Fruit fly (Drosophila melanogaster) whole organism, embryonic: Measurements from ENCODE around the gene Ask1.
A peak's percentile ranks its signal among the peaks of the same experiment; 100 is the strongest.

ENCODE experiments used
- Abd-B ChIP-seq: fragments of 200-800 bp; sonication (Bioruptor generic); optimal IDR thresholded peaks from 2 replicates; lab custom pipeline; 2018; ENCODE audit warnings: missing biosample characterization, mild to moderate bottlenecking, missing genetic modification characterization, moderate library complexity
- Atf6 ChIP-seq: fragments of 200-800 bp; sonication (Bioruptor generic); IDR thresholded peaks from 2 replicates; pipeline ENCODE4 v1.3.6; 2022; ENCODE audit warnings: missing biosample characterization, missing genetic modification characterization
- B-H1 ChIP-seq: fragments of 200-800 bp; sonication (Bioruptor generic); IDR thresholded peaks from 3 replicates; pipeline ENCODE4 v1.3.6; 2022; ENCODE audit warnings: missing biosample characterization, missing genetic modification characterization
- CG10147 ChIP-seq: fragments of 200-800 bp; sonication (Bioruptor generic); optimal IDR thresholded peaks from 2 replicates; lab custom pipeline; 2019; ENCODE audit warnings: missing biosample characterization, mild to moderate bottlenecking, missing genetic modification characterization, moderate library complexity
- CG11085 ChIP-seq: fragments of 200-800 bp; sonication (Bioruptor generic); IDR thresholded peaks from 2 replicates; pipeline ENCODE4 v1.3.6; 2022; ENCODE audit warnings: missing biosample characterization, missing genetic modification characterization
- CG11695 ChIP-seq: fragments of 200-800 bp; sonication (Bioruptor generic); IDR thresholded peaks from 3 replicates; pipeline ENCODE4 v1.3.6; 2022; ENCODE audit warnings: missing biosample characterization, missing genetic modification characterization
- CG12155 ChIP-seq: fragments of 200-800 bp; sonication (Bioruptor generic); optimal IDR thresholded peaks from 3 replicates; lab custom pipeline; 2016; ENCODE audit warnings: missing biosample characterization, missing genetic modification characterization
- CG13424 ChIP-seq: fragments of 200-800 bp; sonication (Bioruptor generic); optimal IDR thresholded peaks from 2 replicates; lab custom pipeline; 2019; ENCODE audit warnings: missing biosample characterization, mild to moderate bottlenecking, missing genetic modification characterization, moderate library complexity
- CG14014 ChIP-seq: fragments of 200-800 bp; sonication (Bioruptor generic); IDR thresholded peaks from 2 replicates; pipeline ENCODE4 v1.3.6; 2022; ENCODE audit warnings: missing biosample characterization, missing genetic modification characterization
- CG14965 ChIP-seq: fragments of 200-800 bp; sonication (Bioruptor generic); optimal IDR thresholded peaks from 2 replicates; lab custom pipeline; 2016; ENCODE audit warnings: missing biosample characterization, missing genetic modification characterization, borderline replicate concordance
- CG1529 ChIP-seq: fragments of 200-800 bp; sonication (Bioruptor generic); optimal IDR thresholded peaks from 3 replicates; lab custom pipeline; 2018; ENCODE audit warnings: missing biosample characterization, missing genetic modification characterization
- CG16813 ChIP-seq: fragments of 200-800 bp; sonication (Bioruptor generic); IDR thresholded peaks from 3 replicates; pipeline ENCODE4 v1.3.6; 2022; ENCODE audit warnings: missing biosample characterization, missing genetic modification characterization; ENCODE audit not compliant: partially characterized antibody
- CG17568 ChIP-seq: fragments of 200-800 bp; sonication (Bioruptor generic); optimal IDR thresholded peaks from 2 replicates; lab custom pipeline; 2018; ENCODE audit warnings: missing biosample characterization, mild to moderate bottlenecking, missing genetic modification characterization, moderate library complexity
- CG31365 ChIP-seq: fragments of 200-800 bp; sonication (Bioruptor generic); optimal IDR thresholded peaks from 2 replicates; lab custom pipeline; 2018; ENCODE audit warnings: missing biosample characterization, mild to moderate bottlenecking, missing genetic modification characterization
- CG31388 ChIP-seq: fragments of 200-800 bp; sonication (Bioruptor generic); optimal IDR thresholded peaks from 2 replicates; lab custom pipeline; 2016; ENCODE audit warnings: missing biosample characterization, missing genetic modification characterization
- CG34422 ChIP-seq: fragments of 200-800 bp; sonication (Bioruptor generic); IDR thresholded peaks from 3 replicates; pipeline ENCODE4 v1.3.6; 2022; ENCODE audit warnings: missing biosample characterization, missing genetic modification characterization
- CG3726 ChIP-seq: fragments of 200-800 bp; sonication (Bioruptor generic); IDR thresholded peaks from 3 replicates; pipeline ENCODE4, ENCODE4 v1.3.6; 2022; ENCODE audit warnings: missing biosample characterization, missing genetic modification characterization
- CG43689 ChIP-seq: fragments of 200-800 bp; sonication (Bioruptor generic); IDR thresholded peaks from 2 replicates; pipeline ENCODE4 v1.3.6; 2022; ENCODE audit warnings: missing biosample characterization, missing genetic modification characterization
- CG4820 ChIP-seq: fragments of 200-800 bp; sonication (Bioruptor generic); optimal IDR thresholded peaks from 3 replicates; lab custom pipeline; 2016; ENCODE audit warnings: missing biosample characterization, missing genetic modification characterization
- CG7839 ChIP-seq: fragments of 200-800 bp; sonication (Bioruptor generic); optimal IDR thresholded peaks from 3 replicates; lab custom pipeline; 2018; ENCODE audit warnings: missing biosample characterization, mild to moderate bottlenecking, missing genetic modification characterization, moderate library complexity
- CoRest ChIP-seq: fragments of 200-800 bp; sonication (Bioruptor generic); optimal IDR thresholded peaks from 3 replicates; lab custom pipeline; 2018; ENCODE audit warnings: missing biosample characterization, mild to moderate bottlenecking, missing genetic modification characterization, moderate library complexity
- Dad ChIP-seq: fragments of 200-800 bp; sonication (Bioruptor generic); optimal IDR thresholded peaks from 3 replicates; lab custom pipeline; 2016; ENCODE audit warnings: missing biosample characterization, missing genetic modification characterization
- Deaf1 ChIP-seq: fragments of 200-800 bp; optimal IDR thresholded peaks from 3 replicates; lab custom pipeline; 2019; ENCODE audit warnings: missing biosample characterization, mild to moderate bottlenecking, missing genetic modification characterization, moderate library complexity
- Dek ChIP-seq: fragments of 200-800 bp; sonication (Bioruptor generic); optimal IDR thresholded peaks from 3 replicates; lab custom pipeline; 2019; ENCODE audit warnings: missing biosample characterization, mild to moderate bottlenecking, missing genetic modification characterization, moderate library complexity
- HLH4C ChIP-seq: fragments of 200-800 bp; sonication (Bioruptor generic); IDR thresholded peaks from 3 replicates; pipeline ENCODE4 v1.3.6; 2022; ENCODE audit warnings: missing biosample characterization, missing genetic modification characterization; ENCODE audit not compliant: partially characterized antibody
- HLHmδ ChIP-seq: fragments of 200-800 bp; sonication (Bioruptor generic); optimal IDR thresholded peaks from 2 replicates; lab custom pipeline; 2018; ENCODE audit warnings: missing biosample characterization, mild to moderate bottlenecking, missing genetic modification characterization, moderate library complexity
- Hr51 ChIP-seq, 2 experiments: fragments of 200-800 bp; sonication (Bioruptor generic); optimal IDR thresholded peaks; 2 replicates in 1 of 2; 3 replicates in 1 of 2; lab custom pipeline; 2016 to 2018; ENCODE audit warnings: missing biosample characterization in 2 of 2, missing genetic modification characterization in 2 of 2, mild to moderate bottlenecking in 1 of 2, moderate library complexity in 1 of 2
- Lhr ChIP-seq: fragments of 200-800 bp; sonication (Bioruptor generic); optimal IDR thresholded peaks from 3 replicates; lab custom pipeline; 2017; ENCODE audit warnings: mild to moderate bottlenecking, missing biosample characterization, missing genetic modification reagents, missing genetic modification characterization
- MTF-1 ChIP-seq: fragments of 200-800 bp; sonication (Bioruptor generic); optimal IDR thresholded peaks from 2 replicates; lab custom pipeline; 2018; ENCODE audit warnings: missing biosample characterization, mild to moderate bottlenecking, missing genetic modification characterization, borderline replicate concordance
- Nf-YA ChIP-seq: fragments of 200-800 bp; sonication (Bioruptor generic); IDR thresholded peaks from 2 replicates; pipeline ENCODE4 v1.3.6; 2022; ENCODE audit warnings: missing biosample characterization, missing genetic modification characterization
- Usf ChIP-seq: fragments of 200-800 bp; sonication (Bioruptor generic); optimal IDR thresholded peaks from 2 replicates; lab custom pipeline; 2017; ENCODE audit warnings: missing genotype, missing biosample characterization, missing genetic modification characterization
- Vsx1 ChIP-seq: fragments of 200-800 bp; sonication (Bioruptor generic); optimal IDR thresholded peaks from 2 replicates; lab custom pipeline; 2017; ENCODE audit warnings: missing biosample characterization, mild to moderate bottlenecking, missing genetic modification characterization, missing genetic modification reagents
- Xrp1 ChIP-seq: fragments of 200-800 bp; sonication (Bioruptor generic); IDR thresholded peaks from 2 replicates; pipeline ENCODE4 v1.3.6; 2022; ENCODE audit warnings: missing biosample characterization, missing genetic modification characterization
- az2 ChIP-seq: fragments of 200-800 bp; sonication (Bioruptor generic); optimal IDR thresholded peaks from 3 replicates; lab custom pipeline; 2016; ENCODE audit warnings: missing biosample characterization, missing genetic modification characterization
- chn ChIP-seq: fragments of 200-800 bp; sonication (Bioruptor generic); optimal IDR thresholded peaks from 2 replicates; lab custom pipeline; 2016; ENCODE audit warnings: missing biosample characterization, missing genetic modification characterization
- corto ChIP-seq: fragments of 200-800 bp; sonication (Bioruptor generic); optimal IDR thresholded peaks from 2 replicates; lab custom pipeline; 2016; ENCODE audit warnings: missing biosample characterization, mild to moderate bottlenecking, missing genetic modification characterization, moderate library complexity
- crc ChIP-seq: fragments of 200-800 bp; sonication (Bioruptor generic); optimal IDR thresholded peaks from 2 replicates; lab custom pipeline; 2016; ENCODE audit warnings: missing biosample characterization, missing genetic modification characterization
- crp ChIP-seq, 2 experiments: fragments of 200-800 bp; sonication (Bioruptor generic); optimal IDR thresholded peaks; 2 replicates in 1 of 2; 3 replicates in 1 of 2; lab custom pipeline; 2017; ENCODE audit warnings: missing biosample characterization in 2 of 2, missing genetic modification characterization in 2 of 2, mild to moderate bottlenecking in 1 of 2, moderate library complexity in 1 of 2
- gce ChIP-seq: fragments of 200-800 bp; sonication (Bioruptor generic); IDR thresholded peaks from 3 replicates; pipeline ENCODE4 v1.3.6; 2022; ENCODE audit warnings: missing biosample characterization, missing genetic modification characterization
- grau ChIP-seq: fragments of 200-800 bp; optimal IDR thresholded peaks from 3 replicates; lab custom pipeline; 2019; ENCODE audit warnings: missing biosample characterization, mild to moderate bottlenecking, missing genetic modification characterization, moderate library complexity
- gro ChIP-seq: fragments of 200-800 bp; sonication (Bioruptor generic); optimal IDR thresholded peaks from 2 replicates; lab custom pipeline; 2016; ENCODE audit warnings: missing biosample characterization, missing genetic modification characterization
- mam ChIP-seq: fragments of 200-800 bp; sonication (Bioruptor generic); optimal IDR thresholded peaks from 3 replicates; lab custom pipeline; 2016; ENCODE audit warnings: missing biosample characterization, missing genetic modification characterization
- mirr ChIP-seq: fragments of 200-800 bp; sonication (Bioruptor generic); optimal IDR thresholded peaks from 3 replicates; lab custom pipeline; 2018; ENCODE audit warnings: missing biosample characterization, mild to moderate bottlenecking, missing genetic modification characterization
- pho ChIP-seq: fragments of 200-800 bp; sonication (Bioruptor generic); optimal IDR thresholded peaks from 2 replicates; lab custom pipeline; 2016; ENCODE audit warnings: missing biosample characterization, missing genetic modification characterization
- slp2 ChIP-seq: fragments of 200-800 bp; sonication (Bioruptor generic); optimal IDR thresholded peaks from 2 replicates; lab custom pipeline; 2016; ENCODE audit warnings: missing biosample characterization, missing genetic modification characterization
- sob ChIP-seq: fragments of 200-800 bp; sonication (Bioruptor generic); IDR thresholded peaks from 2 replicates; pipeline ENCODE4 v1.3.6; 2022; ENCODE audit warnings: missing biosample characterization, missing genetic modification characterization
- sug ChIP-seq: fragments of 200-800 bp; optimal IDR thresholded peaks from 2 replicates; lab custom pipeline; 2019; ENCODE audit warnings: missing biosample characterization, mild to moderate bottlenecking, missing genetic modification characterization, moderate library complexity
- trem ChIP-seq: fragments of 200-800 bp; optimal IDR thresholded peaks from 3 replicates; lab custom pipeline; 2019; ENCODE audit warnings: missing biosample characterization, mild to moderate bottlenecking, missing genetic modification characterization, moderate library complexity
- wdn ChIP-seq: fragments of 200-800 bp; sonication (Bioruptor generic); IDR thresholded peaks from 2 replicates; pipeline ENCODE4 v1.3.6; 2022; ENCODE audit warnings: missing biosample characterization, missing genetic modification characterization
- zfh1 ChIP-seq: fragments of 200-800 bp; sonication (Bioruptor generic); IDR thresholded peaks from 3 replicates; pipeline ENCODE4 v1.3.6; 2022; ENCODE audit warnings: missing biosample characterization, missing genetic modification characterization

The Ask1 gene

dm6 chr3R:19908863-19909343 is 29.4 kb downstream of the Ask1 start (continued):
- TF ChIP-seq MTF-1 (GFP tag; lab: Kevin White, UChicago) (peak; percentile 71), crp (GFP tag; optimal IDR thresholded peaks at IDR 0.05; lab: Kevin White, UChicago) (no peak), Nf-YA (GFP tag; lab: Robert Waterston, UW) (peak; percentile 61), CG11085 (GFP tag; lab: Robert Waterston, UW) (peak; percentile 66), Xrp1 (GFP tag; lab: Robert Waterston, UW) (peak; percentile 86), CG34422 (peak; percentile 89), CoRest (tag; lab: Kevin White, UChicago) (peak; percentile 78), CG14965 (GFP tag; lab: Kevin White, UChicago) (no peak), gro (GFP tag; lab: Kevin White, UChicago) (peak; percentile 87), HLH4C (GFP tag; lab: Robert Waterston, UW) (no peak), Dad (GFP tag; lab: Kevin White, UChicago) (peak; percentile 74), CG17568 (GFP tag; lab: Kevin White, UChicago) (peak; percentile 77), gce (peak; percentile 88; the same call in 2 of the 3 replicates), wdn (GFP tag; lab: Robert Waterston, UW) (peak; percentile 77), pho (GFP tag; lab: Kevin White, UChicago) (peak; percentile 73), CG3726 (0 out of 3 replicates have a peak, but pooled peaks have one; percentile 49), HLHmδ (GFP tag; lab: Kevin White, UChicago) (no peak), CG16813 (GFP tag; lab: Robert Waterston, UW) (no peak), az2 (GFP tag; lab: Kevin White, UChicago) (peak; percentile 89), CG11695 (GFP tag; lab: Robert Waterston, UW) (peak; percentile 89), CG7839 (tag; lab: Kevin White, UChicago) (peak; percentile 78), Deaf1 (peak; percentile 47), CG1529 (GFP tag; lab: Kevin White, UChicago) (peak; percentile 75), Lhr (GFP tag; lab: Kevin White, UChicago) (no peak), Usf (GFP tag; lab: Kevin White, UChicago) (peak; percentile 35), Atf6 (GFP tag; lab: Robert Waterston, UW) (peak; percentile 76), CG10147 (peak; percentile 61), CG31365 (tag; lab: Kevin White, UChicago) (peak; percentile 60), CG31388 (GFP tag; lab: Kevin White, UChicago) (peak; percentile 52), CG12155 (peak; percentile 82), CG4820 (GFP tag; lab: Kevin White, UChicago) (peak; percentile 73), sug (tag; lab: Kevin White, UChicago) (peak; percentile 80), corto (GFP tag; lab: Kevin White, UChicago) (peak; percentile 26), sob (GFP tag; lab: Robert Waterston, UW) (peak; percentile 85), mam (GFP tag; lab: Kevin White, UChicago) (peak; percentile 89), CG14014 (GFP tag; lab: Robert Waterston, UW) (peak; percentile 81), slp2 (GFP tag; lab: Kevin White, UChicago) (peak; percentile 78), trem (tag; lab: Kevin White, UChicago) (peak; percentile 35), chn (GFP tag; lab: Kevin White, UChicago) (peak; percentile 83), B-H1 (peak; percentile 72), Vsx1 (peak; percentile 59), grau (tag; lab: Kevin White, UChicago) (peak; percentile 86), Abd-B (GFP tag; lab: Kevin White, UChicago) (peak; percentile 63), CG43689 (peak; percentile 66), Dek (tag; lab: Kevin White, UChicago) (peak; percentile 74), mirr (GFP tag; lab: Kevin White, UChicago) (peak; percentile 10), crc (GFP tag; lab: Kevin White, UChicago) (peak; percentile 64), Hr51 (GFP tag; optimal IDR thresholded peaks at IDR 0.05; lab: Kevin White, UChicago) (peak; percentile 70 to 87), zfh1 (GFP tag; lab: Robert Waterston, UW) (peak; percentile 87), CG13424 (tag; lab: Kevin White, UChicago) (peak; percentile 63)
